Fruit fly (Drosophila melanogaster): Measurements from ENCODE around the gene Rm62.

Gene Rm62

DNA sequence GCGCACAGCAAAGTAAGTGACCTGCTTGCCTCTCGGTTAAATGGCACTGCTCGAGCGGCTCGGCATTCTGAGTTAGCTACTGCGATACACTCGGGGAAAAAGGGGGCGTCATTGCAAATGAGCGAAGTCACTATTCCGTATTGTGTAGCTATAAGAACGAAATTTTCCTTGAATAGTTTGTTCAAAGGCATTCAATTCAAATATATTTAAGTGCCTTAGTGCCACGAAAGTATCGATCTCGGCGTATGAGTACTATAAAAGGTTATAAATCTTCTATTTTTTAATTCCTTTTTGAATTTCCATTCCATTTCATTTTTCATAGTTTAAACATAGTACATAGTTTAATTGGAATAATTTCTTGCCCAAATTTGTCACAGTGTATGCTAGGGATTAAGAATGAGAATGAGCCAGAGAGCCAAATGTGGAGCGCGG, 10.1 kb downstream of the Rm62 start:
- TF ChIP-seq psq (optimal IDR thresholded peaks at IDR 0.05) (no peak), Dll (optimal IDR thresholded peaks at IDR 0.05) (no peak), usp (GFP tag; optimal IDR thresholded peaks at IDR 0.05) (no peak), EcR (GFP tag; optimal IDR thresholded peaks at IDR 0.05) (no peak), pan (optimal IDR thresholded peaks at IDR 0.05) (no peak), CG8478 (optimal IDR thresholded peaks at IDR 0.05) (no peak)

DNA sequence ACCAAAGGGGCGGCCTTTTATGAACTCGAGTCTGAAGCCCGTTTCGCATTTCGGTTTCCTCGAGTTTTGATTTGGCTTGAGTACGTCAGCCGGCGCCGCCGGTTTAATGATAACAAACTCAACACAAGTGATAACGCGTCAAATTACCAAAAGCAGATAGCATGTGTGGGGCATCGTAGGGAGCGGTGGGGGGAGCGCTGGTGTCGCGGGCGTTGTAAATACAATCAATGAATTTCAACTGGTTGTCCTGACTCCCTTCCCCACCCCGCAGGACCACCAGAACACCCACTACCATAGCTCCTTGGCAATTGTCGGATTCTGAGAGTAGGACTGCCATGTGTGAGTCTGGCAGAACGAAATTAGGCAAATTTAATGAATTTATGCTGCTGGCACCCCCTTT, 10.6 kb downstream of the Rm62 start:
- TF ChIP-seq Dll (optimal IDR thresholded peaks at IDR 0.05) (no peak), CG8478 (optimal IDR thresholded peaks at IDR 0.05) (no peak), psq (optimal IDR thresholded peaks at IDR 0.05) (no peak), usp (GFP tag; optimal IDR thresholded peaks at IDR 0.05) (no peak), pan (optimal IDR thresholded peaks at IDR 0.05) (no peak), EcR (GFP tag; optimal IDR thresholded peaks at IDR 0.05) (no peak)

DNA sequence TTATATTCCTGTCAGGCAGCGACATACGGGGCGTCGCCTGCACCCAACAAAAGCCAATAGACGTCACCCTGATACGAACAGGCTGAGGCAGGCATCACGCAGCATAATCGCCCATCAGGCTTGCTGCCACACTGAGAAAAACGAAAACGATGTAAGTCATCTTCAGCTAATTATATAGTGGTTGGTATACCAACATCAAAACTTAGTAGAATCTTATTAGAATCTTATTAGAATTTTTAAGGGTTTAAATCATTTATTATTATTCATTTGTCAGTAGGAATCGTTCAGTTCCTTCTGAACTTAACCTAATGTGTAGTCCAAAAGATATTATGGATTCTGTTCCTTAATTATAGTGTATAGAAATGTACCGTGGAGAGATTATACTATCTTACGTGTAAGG, 13.0 kb downstream of the Rm62 start:
- no peak for TF ChIP-seq EcR (GFP tag; optimal IDR thresholded peaks at IDR 0.05)
- no peak for TF ChIP-seq usp (GFP tag; optimal IDR thresholded peaks at IDR 0.05)
- no peak for TF ChIP-seq CG8478 (optimal IDR thresholded peaks at IDR 0.05)
- TF ChIP-seq pan (optimal IDR thresholded peaks at IDR 0.05): no peak
- TF ChIP-seq Dll (optimal IDR thresholded peaks at IDR 0.05): no peak
- TF ChIP-seq psq (optimal IDR thresholded peaks at IDR 0.05): no peak

DNA sequence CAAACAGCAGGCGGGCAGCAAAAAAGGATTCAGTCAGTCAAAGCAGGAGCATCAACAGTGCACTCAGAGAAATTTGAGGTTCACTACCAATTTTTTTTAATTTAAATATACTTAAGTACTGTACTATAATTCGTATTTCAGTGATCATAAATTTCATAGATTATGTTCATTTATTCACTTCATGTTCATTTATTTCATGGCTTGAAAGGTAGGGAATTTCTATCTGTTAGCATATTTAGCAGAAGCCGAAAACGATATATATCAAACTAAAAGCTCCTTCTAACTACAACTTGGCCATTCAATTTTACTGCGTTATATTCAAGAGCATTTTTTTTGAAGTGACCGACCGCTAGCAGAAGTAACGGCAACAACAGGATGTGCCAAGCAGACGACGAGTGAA, 14.5 kb downstream of the Rm62 start:
- TF ChIP-seq psq (optimal IDR thresholded peaks at IDR 0.05) (no peak), EcR (GFP tag; optimal IDR thresholded peaks at IDR 0.05) (no peak), CG8478 (optimal IDR thresholded peaks at IDR 0.05) (no peak), Dll (optimal IDR thresholded peaks at IDR 0.05) (no peak), pan (optimal IDR thresholded peaks at IDR 0.05) (no peak), usp (GFP tag; optimal IDR thresholded peaks at IDR 0.05) (no peak)

DNA sequence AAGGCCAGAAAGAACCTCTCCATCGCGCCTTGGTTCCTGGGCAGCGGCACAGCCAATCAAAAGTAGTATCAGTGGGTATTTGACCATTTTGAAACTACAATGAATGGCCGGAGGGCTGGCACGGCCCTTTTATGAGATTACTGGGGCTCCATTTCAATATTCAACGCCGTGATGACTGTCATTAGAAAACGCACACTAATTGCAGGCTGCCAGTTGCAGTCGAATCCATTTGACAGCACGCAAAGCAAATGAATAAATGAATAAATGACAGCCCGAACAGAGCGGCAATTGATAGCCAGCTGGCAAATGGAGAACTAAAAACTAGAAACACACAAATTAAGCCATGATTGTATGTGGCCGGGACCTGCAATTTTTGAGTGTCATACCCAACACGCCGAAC, 31.7 kb downstream of the Rm62 start, which contains the start of gene Obp83b:
TSS of gene Obp83b (minus strand) at position 101 of the 400 bp plus-strand sequence.
- TF ChIP-seq Dll (optimal IDR thresholded peaks at IDR 0.05) (no peak), EcR (GFP tag; optimal IDR thresholded peaks at IDR 0.05) (no peak), psq (optimal IDR thresholded peaks at IDR 0.05) (no peak), usp (GFP tag; optimal IDR thresholded peaks at IDR 0.05) (no peak), pan (optimal IDR thresholded peaks at IDR 0.05) (no peak), CG8478 (optimal IDR thresholded peaks at IDR 0.05) (no peak)

DNA sequence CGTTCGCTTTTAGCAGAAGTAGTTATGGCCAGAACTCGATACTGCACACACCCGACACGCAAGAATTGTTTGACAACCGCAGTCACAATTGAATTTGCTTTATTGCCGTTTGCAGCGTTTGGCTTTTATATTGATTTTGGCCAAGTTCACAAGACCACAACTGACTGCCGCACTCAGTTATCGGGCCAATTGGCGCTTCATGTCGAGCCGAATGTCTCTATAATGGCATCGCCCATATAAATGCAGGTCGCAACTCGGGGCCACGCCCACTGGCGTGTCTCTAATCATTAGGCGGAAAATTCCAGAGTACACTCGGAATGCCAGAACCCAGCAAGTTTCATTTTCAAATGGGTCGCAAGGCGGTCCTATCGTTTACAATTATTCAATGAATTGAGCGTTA, 33.2 kb downstream of the Rm62 start, which contains the start of gene Obp83a:
TSS of gene Obp83a (minus strand) at position 101 of the 400 bp plus-strand sequence.
- TF ChIP-seq pan (optimal IDR thresholded peaks at IDR 0.05) (no peak), Dll (optimal IDR thresholded peaks at IDR 0.05) (no peak), CG8478 (optimal IDR thresholded peaks at IDR 0.05) (no peak), usp (GFP tag; optimal IDR thresholded peaks at IDR 0.05) (no peak), psq (optimal IDR thresholded peaks at IDR 0.05) (no peak)

DNA sequence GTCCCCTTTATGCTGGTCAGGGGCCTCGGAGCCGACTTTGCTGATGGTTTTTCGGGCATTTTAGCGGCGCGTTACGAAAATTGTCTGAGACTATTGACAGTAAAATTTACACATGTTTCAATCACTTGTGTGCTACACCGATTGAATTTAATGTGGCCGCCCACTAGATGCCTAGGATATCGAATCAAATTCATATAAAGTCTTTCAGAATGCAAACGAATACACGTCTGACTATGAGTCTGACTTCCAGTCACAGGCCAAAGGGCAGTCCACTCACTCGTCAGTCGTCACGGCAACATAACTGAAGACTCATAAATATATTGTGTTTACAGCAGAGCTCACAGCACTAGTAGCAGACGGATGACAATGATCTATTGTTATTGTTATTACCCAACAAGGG, 47.5 kb downstream of the Rm62 start, which contains the start of gene CG11373:
TSS of gene CG11373 (minus strand) at position 101 of the 400 bp plus-strand sequence.
- TF ChIP-seq pan (optimal IDR thresholded peaks at IDR 0.05) (no peak), EcR (GFP tag; optimal IDR thresholded peaks at IDR 0.05) (no peak), CG8478 (optimal IDR thresholded peaks at IDR 0.05) (no peak), Dll (optimal IDR thresholded peaks at IDR 0.05) (no peak), psq (optimal IDR thresholded peaks at IDR 0.05) (no peak), usp (GFP tag; optimal IDR thresholded peaks at IDR 0.05) (no peak)

DNA sequence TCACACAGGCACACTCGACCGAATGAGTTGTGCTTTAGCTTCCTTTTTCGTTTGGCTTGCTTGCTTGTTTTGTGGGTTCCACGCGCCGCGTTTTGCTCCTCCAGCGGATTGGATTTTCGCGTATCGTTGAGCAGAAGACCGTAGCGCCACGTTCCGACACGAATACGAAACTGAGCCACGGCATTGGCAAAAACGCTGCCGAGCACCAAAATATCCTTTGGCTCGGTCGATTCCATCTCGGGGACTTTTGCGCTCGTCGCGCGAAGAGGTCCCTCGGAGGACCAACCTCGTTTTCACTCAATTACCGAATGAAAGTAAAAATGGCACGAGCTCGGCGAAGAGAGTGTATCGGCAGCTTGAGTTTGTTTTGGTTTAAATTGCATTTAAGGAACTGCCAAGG, 49.0 kb downstream of the Rm62 start, which contains the start of gene side-III:
TSS of gene side-III (minus strand) at position 174 of the 400 bp plus-strand sequence.
- TF ChIP-seq CG8478 (optimal IDR thresholded peaks at IDR 0.05): no peak
